Fruit fly (Drosophila melanogaster) whole organism, embryonic: ENCODE data around the gene waw.

Source experiments
- Ada2b ChIP-seq: fragments of 200-800 bp; sonication (Bioruptor generic); IDR thresholded peaks from 2 replicates; pipeline ENCODE4 v1.3.6; 2022; ENCODE audit warnings: missing biosample characterization, missing genetic modification characterization
- CG10366 ChIP-seq: fragments of 200-800 bp; sonication (Bioruptor generic); IDR thresholded peaks from 2 replicates; pipeline ENCODE4 v1.3.6; 2022; ENCODE audit warnings: missing biosample characterization, missing genetic modification characterization
- CG12744 ChIP-seq: fragments of 200-800 bp; sonication (Bioruptor generic); optimal IDR thresholded peaks from 2 replicates; lab custom pipeline; 2016; ENCODE audit warnings: missing biosample characterization, missing genetic modification characterization
- CG16813 ChIP-seq: fragments of 200-800 bp; sonication (Bioruptor generic); IDR thresholded peaks from 3 replicates; pipeline ENCODE4 v1.3.6; 2022; ENCODE audit warnings: missing biosample characterization, missing genetic modification characterization; ENCODE audit not compliant: partially characterized antibody
- CG17385 ChIP-seq: fragments of 200-800 bp; sonication (Bioruptor generic); optimal IDR thresholded peaks from 3 replicates; lab custom pipeline; 2018; ENCODE audit warnings: missing biosample characterization, mild to moderate bottlenecking, missing genetic modification characterization
- CG1792 ChIP-seq: fragments of 200-800 bp; sonication (Bioruptor generic); optimal IDR thresholded peaks from 2 replicates; lab custom pipeline; 2016; ENCODE audit warnings: missing biosample characterization, missing genetic modification characterization
- CG18476 ChIP-seq: fragments of 200-800 bp; sonication (Bioruptor generic); optimal IDR thresholded peaks from 2 replicates; lab custom pipeline; 2016; ENCODE audit warnings: missing biosample characterization, mild to moderate bottlenecking, missing genetic modification characterization
- CG2120 ChIP-seq: fragments of 200-800 bp; sonication (Bioruptor generic); optimal IDR thresholded peaks from 3 replicates; lab custom pipeline; 2016; ENCODE audit warnings: missing biosample characterization, missing genetic modification characterization
- CG2889 ChIP-seq: fragments of 200-800 bp; sonication (Bioruptor generic); IDR thresholded peaks from 3 replicates; pipeline ENCODE4 v1.3.6; 2022; ENCODE audit warnings: missing biosample characterization, missing genetic modification characterization
- CG34422 ChIP-seq: fragments of 200-800 bp; sonication (Bioruptor generic); IDR thresholded peaks from 3 replicates; pipeline ENCODE4 v1.3.6; 2022; ENCODE audit warnings: missing biosample characterization, missing genetic modification characterization
- CG4707 ChIP-seq: fragments of 200-800 bp; sonication (Bioruptor generic); optimal IDR thresholded peaks from 2 replicates; lab custom pipeline; 2018; ENCODE audit warnings: missing biosample characterization, mild to moderate bottlenecking, missing genetic modification characterization, moderate library complexity
- CG6791 ChIP-seq: fragments of 200-800 bp; sonication (Bioruptor generic); IDR thresholded peaks from 3 replicates; pipeline ENCODE4 v1.3.6; 2022; ENCODE audit warnings: missing biosample characterization, missing genetic modification characterization; ENCODE audit not compliant: partially characterized antibody
- CG6854 ChIP-seq: fragments of 200-800 bp; sonication (Bioruptor generic); optimal IDR thresholded peaks from 3 replicates; lab custom pipeline; 2017; ENCODE audit warnings: missing biosample characterization, mild to moderate bottlenecking, missing genetic modification characterization
- CG7839 ChIP-seq: fragments of 200-800 bp; sonication (Bioruptor generic); optimal IDR thresholded peaks from 3 replicates; lab custom pipeline; 2018; ENCODE audit warnings: missing biosample characterization, mild to moderate bottlenecking, missing genetic modification characterization, moderate library complexity
- CG7963 ChIP-seq: fragments of 200-800 bp; sonication (Bioruptor generic); IDR thresholded peaks from 3 replicates; pipeline ENCODE4 v1.3.6; 2022; ENCODE audit warnings: missing biosample characterization, missing genetic modification characterization; ENCODE audit not compliant: partially characterized antibody
- CG9797 ChIP-seq: fragments of 200-800 bp; sonication (Bioruptor generic); optimal IDR thresholded peaks from 3 replicates; lab custom pipeline; 2018; ENCODE audit warnings: missing biosample characterization, mild to moderate bottlenecking, missing genetic modification characterization
- CG9932 ChIP-seq: fragments of 200-800 bp; sonication (Bioruptor generic); IDR thresholded peaks from 2 replicates; pipeline ENCODE4 v1.3.6; 2022; ENCODE audit warnings: missing biosample characterization, missing genetic modification characterization
- CrebB ChIP-seq: fragments of 200-800 bp; sonication (Bioruptor generic); optimal IDR thresholded peaks from 3 replicates; lab custom pipeline; 2018; ENCODE audit warnings: missing biosample characterization, mild to moderate bottlenecking, missing genetic modification characterization
- Dad ChIP-seq: fragments of 200-800 bp; sonication (Bioruptor generic); optimal IDR thresholded peaks from 3 replicates; lab custom pipeline; 2016; ENCODE audit warnings: missing biosample characterization, missing genetic modification characterization
- Ets97D ChIP-seq: fragments of 200-800 bp; sonication (Bioruptor generic); optimal IDR thresholded peaks from 3 replicates; lab custom pipeline; 2016; ENCODE audit warnings: missing biosample characterization, missing genetic modification characterization
- Fer1 ChIP-seq: fragments of 200-800 bp; sonication (Bioruptor generic); optimal IDR thresholded peaks from 2 replicates; lab custom pipeline; 2017; ENCODE audit warnings: missing biosample characterization, mild to moderate bottlenecking, missing genetic modification characterization
- HLH54F ChIP-seq: fragments of 200-800 bp; sonication (Bioruptor generic); optimal IDR thresholded peaks from 3 replicates; lab custom pipeline; 2016; ENCODE audit warnings: missing biosample characterization, missing genetic modification characterization
- HLHmδ ChIP-seq: fragments of 200-800 bp; sonication (Bioruptor generic); optimal IDR thresholded peaks from 2 replicates; lab custom pipeline; 2018; ENCODE audit warnings: missing biosample characterization, mild to moderate bottlenecking, missing genetic modification characterization, moderate library complexity
- HmgZ ChIP-seq: fragments of 200-800 bp; sonication (Bioruptor generic); optimal IDR thresholded peaks from 2 replicates; lab custom pipeline; 2018; ENCODE audit warnings: missing biosample characterization, mild to moderate bottlenecking, missing genetic modification characterization
- Hr3 ChIP-seq: fragments of 200-800 bp; sonication (Bioruptor generic); optimal IDR thresholded peaks from 3 replicates; lab custom pipeline; 2016; ENCODE audit warnings: missing biosample characterization, missing genetic modification characterization
- Max ChIP-seq: fragments of 200-800 bp; sonication (Bioruptor generic); optimal IDR thresholded peaks from 2 replicates; lab custom pipeline; 2016; ENCODE audit warnings: missing biosample characterization, mild to moderate bottlenecking, missing genetic modification characterization
- Nf-YC ChIP-seq: fragments of 200-800 bp; optimal IDR thresholded peaks from 3 replicates; lab custom pipeline; 2019; ENCODE audit warnings: missing biosample characterization, mild to moderate bottlenecking, missing genetic modification characterization, moderate library complexity
- Optix ChIP-seq: fragments of 200-800 bp; sonication (Bioruptor generic); IDR thresholded peaks from 3 replicates; pipeline ENCODE4 v1.3.6; 2022; ENCODE audit warnings: missing biosample characterization, missing genetic modification characterization
- Sox102F ChIP-seq: fragments of 200-800 bp; sonication (Bioruptor generic); optimal IDR thresholded peaks from 2 replicates; lab custom pipeline; 2018; ENCODE audit warnings: missing biosample characterization, mild to moderate bottlenecking, missing genetic modification characterization, moderate library complexity
- Spps ChIP-seq: fragments of 200-800 bp; sonication (Bioruptor generic); optimal IDR thresholded peaks from 2 replicates; lab custom pipeline; 2018; ENCODE audit warnings: missing biosample characterization, mild to moderate bottlenecking, missing genetic modification characterization
- al ChIP-seq: fragments of 200-800 bp; sonication (Bioruptor generic); IDR thresholded peaks from 2 replicates; pipeline ENCODE4 v1.3.6; 2022; ENCODE audit warnings: missing biosample characterization, missing genetic modification characterization
- amos ChIP-seq: fragments of 200-800 bp; sonication (Bioruptor generic); IDR thresholded peaks from 2 replicates; pipeline ENCODE4 v1.3.6; 2022; ENCODE audit warnings: missing biosample characterization, missing genetic modification characterization; ENCODE audit not compliant: partially characterized antibody
- cg ChIP-seq: fragments of 200-800 bp; sonication (Bioruptor generic); optimal IDR thresholded peaks from 3 replicates; lab custom pipeline; 2019; ENCODE audit warnings: missing biosample characterization, mild to moderate bottlenecking, missing genetic modification characterization, moderate library complexity
- ci ChIP-seq: fragments of 200-800 bp; sonication (Bioruptor generic); IDR thresholded peaks from 3 replicates; pipeline ENCODE4 v1.3.6; 2022; ENCODE audit warnings: missing biosample characterization, missing genetic modification characterization
- dan ChIP-seq: fragments of 200-800 bp; sonication (Bioruptor generic); IDR thresholded peaks from 2 replicates; pipeline ENCODE4 v1.3.6; 2022; ENCODE audit warnings: missing biosample characterization, missing genetic modification characterization
- dysf ChIP-seq: fragments of 200-800 bp; sonication (Bioruptor generic); IDR thresholded peaks from 3 replicates; pipeline ENCODE4 v1.3.6; 2022; ENCODE audit warnings: missing biosample characterization, missing genetic modification characterization
- fru ChIP-seq: fragments of >200 bp; optimal IDR thresholded peaks from 2 replicates; lab custom pipeline; 2017
- ftz-f1 ChIP-seq: fragments of 200-800 bp; sonication (Bioruptor generic); optimal IDR thresholded peaks from 2 replicates; lab custom pipeline; 2016; ENCODE audit warnings: missing biosample characterization, missing genetic modification characterization
- grau ChIP-seq: fragments of 200-800 bp; optimal IDR thresholded peaks from 3 replicates; lab custom pipeline; 2019; ENCODE audit warnings: missing biosample characterization, mild to moderate bottlenecking, missing genetic modification characterization, moderate library complexity
- ind ChIP-seq: fragments of 200-800 bp; sonication (Bioruptor generic); optimal IDR thresholded peaks from 3 replicates; lab custom pipeline; 2016; ENCODE audit warnings: missing biosample characterization, missing genetic modification characterization
- jing ChIP-seq: fragments of 200-800 bp; sonication (Bioruptor generic); optimal IDR thresholded peaks from 2 replicates; lab custom pipeline; 2018; ENCODE audit warnings: missing biosample characterization, mild to moderate bottlenecking, missing genetic modification characterization
- kni ChIP-seq: fragments of 200-800 bp; sonication (Bioruptor generic); optimal IDR thresholded peaks from 3 replicates; lab custom pipeline; 2017; ENCODE audit warnings: mild to moderate bottlenecking, missing biosample characterization, missing genetic modification reagents, missing genetic modification characterization
- lmd ChIP-seq: fragments of 200-800 bp; sonication (Bioruptor generic); IDR thresholded peaks from 2 replicates; pipeline ENCODE4 v1.3.6; 2022; ENCODE audit warnings: missing biosample characterization, missing genetic modification characterization
- org-1 ChIP-seq: fragments of 200-800 bp; sonication (Bioruptor generic); optimal IDR thresholded peaks from 2 replicates; lab custom pipeline; 2017; ENCODE audit warnings: missing biosample characterization, missing genetic modification characterization
- row ChIP-seq: fragments of 200-800 bp; sonication (Bioruptor generic); IDR thresholded peaks from 3 replicates; pipeline ENCODE4 v1.3.6; 2022; ENCODE audit warnings: missing biosample characterization, missing genetic modification characterization
- sens ChIP-seq: fragments of 200-800 bp; sonication (Bioruptor generic); peaks from one replicate; lab custom pipeline; 2016; ENCODE audit warnings: missing biosample characterization, missing genetic modification characterization
- slbo ChIP-seq: fragments of 200-800 bp; sonication (Bioruptor generic); IDR thresholded peaks from 2 replicates; pipeline ENCODE4 v1.3.6; 2022; ENCODE audit warnings: missing biosample characterization, missing genetic modification characterization
- tap ChIP-seq: fragments of 200-800 bp; optimal IDR thresholded peaks from 3 replicates; lab custom pipeline; 2019; ENCODE audit warnings: missing biosample characterization, mild to moderate bottlenecking, missing genetic modification characterization, moderate library complexity
- vnd ChIP-seq: fragments of 200-800 bp; sonication (Bioruptor generic); IDR thresholded peaks from 3 replicates; pipeline ENCODE4 v1.3.6; 2022; ENCODE audit warnings: missing biosample characterization, missing genetic modification characterization; ENCODE audit not compliant: partially characterized antibody
- wdn ChIP-seq: fragments of 200-800 bp; sonication (Bioruptor generic); IDR thresholded peaks from 2 replicates; pipeline ENCODE4 v1.3.6; 2022; ENCODE audit warnings: missing biosample characterization, missing genetic modification characterization
- yki ChIP-seq: fragments of >200 bp; optimal IDR thresholded peaks from 3 replicates; lab custom pipeline; 2018

The waw gene

DNA sequence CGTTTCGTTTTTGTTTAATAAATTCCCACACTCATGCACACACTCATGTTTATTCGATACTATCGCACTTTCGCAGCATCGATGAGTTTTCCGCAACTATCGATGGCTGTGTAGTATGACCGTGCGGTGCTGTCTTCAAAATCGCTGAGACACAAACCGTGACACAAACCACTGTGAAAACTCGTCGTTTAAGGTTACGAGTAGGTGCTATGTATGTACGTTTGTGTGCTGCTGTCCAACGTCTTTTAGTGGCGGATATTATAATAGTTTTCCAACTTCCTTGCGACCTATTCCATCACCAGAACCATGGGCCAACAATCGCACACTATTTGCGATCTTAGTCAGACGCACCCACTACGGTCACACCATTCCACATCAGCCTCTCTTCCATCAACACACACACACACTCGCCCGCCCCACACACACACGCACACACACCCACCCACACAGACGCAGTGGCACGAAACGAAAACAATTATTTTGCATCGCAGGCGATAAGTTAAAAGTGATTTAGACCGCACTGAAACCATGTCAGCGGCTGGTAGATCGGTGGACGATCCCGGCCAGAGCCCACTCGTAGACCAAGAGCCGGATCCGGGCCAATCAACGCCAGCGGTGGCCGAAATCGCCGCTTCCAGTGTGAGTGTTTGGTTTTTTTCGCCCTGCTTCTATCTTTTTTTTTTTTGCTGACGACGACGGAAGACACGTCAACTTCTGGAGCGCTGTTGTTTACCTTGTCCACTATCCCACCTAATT lies 38.7 kb upstream of the waw start, which contains the start of the genes Dd and CG1486 (continued):
- TF ChIP-seq CG4707 (GFP tag; lab: Kevin White, UChicago) = no peak
- no peak for TF ChIP-seq CG18476 (GFP tag; lab: Kevin White, UChicago)
- TF ChIP-seq cg (GFP tag; lab: Kevin White, UChicago) = peak; percentile 93
- no peak for TF ChIP-seq org-1 (GFP tag; lab: Kevin White, UChicago)
- peak; percentile 92 for TF ChIP-seq CG16813
- no peak for TF ChIP-seq CG10366 (GFP tag; lab: Robert Waterston, UW)
- TF ChIP-seq Fer1 (GFP tag; lab: Kevin White, UChicago) = no peak
- TF ChIP-seq dan (GFP tag; lab: Robert Waterston, UW) = no peak
- TF ChIP-seq Max (GFP tag; lab: Kevin White, UChicago) = peak; percentile 22
- no peak for TF ChIP-seq ind
- peak; percentile 23 for TF ChIP-seq HLHmδ (GFP tag; lab: Kevin White, UChicago)
- peak; percentile 47 for TF ChIP-seq Nf-YC (tag; lab: Kevin White, UChicago)
- TF ChIP-seq kni = no peak
- peak; percentile 68 for TF ChIP-seq row (GFP tag; lab: Robert Waterston, UW)
- no peak for TF ChIP-seq ftz-f1 (GFP tag; lab: Kevin White, UChicago)
- peak; percentile 92 for TF ChIP-seq vnd
- TF ChIP-seq CG9797 (GFP tag; lab: Kevin White, UChicago) = peak; percentile 98
- TF ChIP-seq ci (GFP tag; lab: Robert Waterston, UW) = no peak; the same call in 2 of the 3 replicates
- no peak for TF ChIP-seq tap (tag; lab: Kevin White, UChicago)
- no peak for TF ChIP-seq CG6854
- TF ChIP-seq Sox102F = no peak
- TF ChIP-seq slbo = peak; percentile 7; the same call in 1 of the 2 replicates
- TF ChIP-seq CG9932 (GFP tag; lab: Robert Waterston, UW) = 0 out of 2 replicates have a peak, but pooled peaks have one; percentile 31
- TF ChIP-seq HmgZ (tag; lab: Kevin White, UChicago) = peak; percentile 37
- TF ChIP-seq sens = peak; percentile 29
- TF ChIP-seq jing (GFP tag; lab: Kevin White, UChicago) = no peak
- TF ChIP-seq CG2889 (GFP tag; lab: Robert Waterston, UW) = no peak
- no peak for TF ChIP-seq Optix
- TF ChIP-seq dysf (GFP tag; lab: Robert Waterston, UW) = no peak
- TF ChIP-seq amos (GFP tag; lab: Robert Waterston, UW) = peak; percentile 93
- no peak for TF ChIP-seq wdn
- TF ChIP-seq Dad (GFP tag; lab: Kevin White, UChicago) = no peak
- TF ChIP-seq CG6791 (GFP tag; lab: Robert Waterston, UW) = peak; percentile 91
- TF ChIP-seq Ada2b (GFP tag; lab: Robert Waterston, UW) = no peak
- peak; percentile 9 for TF ChIP-seq yki (lab: Kevin White, UChicago)
- peak; percentile 81 for TF ChIP-seq Ets97D (GFP tag; lab: Kevin White, UChicago)
- peak; percentile 86 for TF ChIP-seq CG7963
- TF ChIP-seq CG12744 = no peak
- TF ChIP-seq lmd = no peak
- TF ChIP-seq CG34422 = no peak
- TF ChIP-seq grau (tag; lab: Kevin White, UChicago) = peak; percentile 29
- no peak for TF ChIP-seq Spps (tag; lab: Kevin White, UChicago)
- no peak for TF ChIP-seq fru (lab: Kevin White, UChicago)
- no peak for TF ChIP-seq al
- TF ChIP-seq HLH54F = no peak
- TF ChIP-seq CG2120 = peak; percentile 29
- TF ChIP-seq Hr3 (GFP tag; lab: Kevin White, UChicago) = no peak
- TF ChIP-seq CG17385 (GFP tag; lab: Kevin White, UChicago) = no peak
- no peak for TF ChIP-seq CG1792 (GFP tag; lab: Kevin White, UChicago)
- TF ChIP-seq CrebB = no peak
- no peak for TF ChIP-seq CG7839
